Fruit fly (Drosophila melanogaster) whole organism, wandering third instar larva: Measurements from ENCODE around the gene TwdlC.

Experiments
- HLH106 ChIP-seq: fragments of 200-800 bp; optimal IDR thresholded peaks from 3 replicates; lab custom pipeline; 2019; ENCODE audit warnings: missing biosample characterization, mild to moderate bottlenecking, missing genetic modification characterization, moderate library complexity
- Hr78 ChIP-seq: fragments of >200 bp; optimal IDR thresholded peaks from 2 replicates; lab custom pipeline; 2017; ENCODE audit warnings: missing biosample characterization, missing genetic modification characterization
- N ChIP-seq: fragments of >200 bp; optimal IDR thresholded peaks from 2 replicates; lab custom pipeline; 2018; ENCODE audit warnings: missing biosample characterization, missing external identifiers, missing genetic modification characterization
- OdsH ChIP-seq: fragments of 200-800 bp; sonication (Bioruptor generic); optimal IDR thresholded peaks from 2 replicates; lab custom pipeline; 2016; ENCODE audit warnings: missing biosample characterization, mild to moderate bottlenecking, missing genetic modification characterization
- h ChIP-seq: fragments of 200-800 bp; sonication (Bioruptor generic); optimal IDR thresholded peaks from 3 replicates; lab custom pipeline; 2016; ENCODE audit warnings: missing biosample characterization, mild to moderate bottlenecking, missing genetic modification characterization
- psq ChIP-seq: fragments of 200-800 bp; sonication (Bioruptor generic); optimal IDR thresholded peaks from 3 replicates; lab custom pipeline; 2017; ENCODE audit warnings: missing biosample characterization, mild to moderate bottlenecking, missing genetic modification characterization, moderate library complexity

dm6 chr3R:26980282-26980691 lies 14.3 kb upstream of the TwdlC start:
- TF ChIP-seq psq (peak; percentile 87), Hr78 (GFP tag; lab: Kevin White, UChicago) (no peak), h (GFP tag; lab: Kevin White, UChicago) (peak; percentile 67), N (GFP tag; lab: Kevin White, UChicago) (no peak), OdsH (no peak), HLH106 (tag; lab: Kevin White, UChicago) (no peak)
